Fruit fly (Drosophila melanogaster) whole organism, prepupa: ENCODE data around the gene CG13784.

ENCODE experiments used
- CG11294 ChIP-seq: fragments of 200-800 bp; sonication (Bioruptor generic); IDR thresholded peaks from 2 replicates; pipeline ENCODE4 v1.3.6; 2022; ENCODE audit warnings: missing biosample characterization, missing genetic modification characterization
- CG11762 ChIP-seq: fragments of 200-800 bp; sonication (Bioruptor generic); optimal IDR thresholded peaks from 3 replicates; lab custom pipeline; 2016; ENCODE audit warnings: missing biosample characterization, missing genetic modification characterization; ENCODE audit not compliant: insufficient read depth
- CG11902 ChIP-seq: fragments of 200-800 bp; sonication (Bioruptor generic); optimal IDR thresholded peaks from 3 replicates; lab custom pipeline; 2016; ENCODE audit warnings: missing biosample characterization, missing genetic modification characterization
- CG1621 ChIP-seq: fragments of 200-800 bp; sonication (Bioruptor generic); optimal IDR thresholded peaks from 3 replicates; lab custom pipeline; 2018; ENCODE audit warnings: missing biosample characterization, mild to moderate bottlenecking, missing genetic modification characterization
- CG16779 ChIP-seq: fragments of 200-800 bp; sonication (Bioruptor generic); optimal IDR thresholded peaks from 3 replicates; lab custom pipeline; 2017; ENCODE audit warnings: missing biosample characterization, mild to moderate bottlenecking, missing genetic modification characterization
- CG3032 ChIP-seq: fragments of 200-800 bp; optimal IDR thresholded peaks from 2 replicates; lab custom pipeline; 2019; ENCODE audit warnings: missing biosample characterization, mild to moderate bottlenecking, missing genetic modification characterization, moderate library complexity
- CG31627 ChIP-seq: fragments of 200-800 bp; sonication (Bioruptor generic); optimal IDR thresholded peaks from 3 replicates; lab custom pipeline; 2016; ENCODE audit warnings: missing biosample characterization, missing genetic modification characterization
- CG32006 ChIP-seq: fragments of 200-800 bp; sonication (Bioruptor generic); optimal IDR thresholded peaks from 3 replicates; lab custom pipeline; 2017; ENCODE audit warnings: missing biosample characterization, mild to moderate bottlenecking, missing genetic modification characterization
- CG3919 ChIP-seq: fragments of 200-800 bp; sonication (Bioruptor generic); optimal IDR thresholded peaks from 3 replicates; lab custom pipeline; 2016; ENCODE audit warnings: missing biosample characterization, missing genetic modification characterization
- CG6163 ChIP-seq: fragments of 200-800 bp; sonication (Bioruptor generic); IDR thresholded peaks from 3 replicates; pipeline ENCODE4 v1.3.6; 2022; ENCODE audit warnings: missing biosample characterization, missing genetic modification characterization
- CG6276 ChIP-seq: fragments of 200-800 bp; sonication (Bioruptor generic); optimal IDR thresholded peaks from 2 replicates; lab custom pipeline; 2017; ENCODE audit warnings: missing biosample characterization, mild to moderate bottlenecking, missing genetic modification characterization
- CG6792 ChIP-seq: fragments of 200-800 bp; sonication (Bioruptor generic); optimal IDR thresholded peaks from 3 replicates; lab custom pipeline; 2016; ENCODE audit warnings: missing biosample characterization, missing genetic modification characterization
- CG6808 ChIP-seq: fragments of 200-800 bp; sonication (Bioruptor generic); optimal IDR thresholded peaks from 3 replicates; lab custom pipeline; 2017; ENCODE audit warnings: missing biosample characterization, missing genetic modification characterization, mild to moderate bottlenecking, moderate library complexity, missing genetic modification reagents
- CG6854 ChIP-seq: fragments of 200-800 bp; sonication (Bioruptor generic); optimal IDR thresholded peaks from 2 replicates; lab custom pipeline; 2017; ENCODE audit warnings: missing biosample characterization, mild to moderate bottlenecking, missing genetic modification characterization
- CG8319 ChIP-seq: fragments of 200-800 bp; sonication (Bioruptor generic); optimal IDR thresholded peaks from 3 replicates; lab custom pipeline; 2016; ENCODE audit warnings: missing biosample characterization, missing genetic modification characterization
- CG8632 ChIP-seq: fragments of 200-800 bp; sonication (Bioruptor generic); optimal IDR thresholded peaks from 3 replicates; lab custom pipeline; 2016; ENCODE audit warnings: missing biosample characterization, missing genetic modification characterization
- CG9139 ChIP-seq: fragments of 200-800 bp; sonication (Bioruptor generic); optimal IDR thresholded peaks from 3 replicates; lab custom pipeline; 2017; ENCODE audit warnings: missing biosample characterization, mild to moderate bottlenecking, missing genetic modification characterization
- Eip75B ChIP-seq: fragments of 200-800 bp; sonication (Bioruptor generic); optimal IDR thresholded peaks from 3 replicates; lab custom pipeline; 2016; ENCODE audit warnings: missing biosample characterization, missing genetic modification characterization
- Eip78C ChIP-seq: fragments of 200-800 bp; sonication (Bioruptor generic); peaks from one replicate; lab custom pipeline; 2016; ENCODE audit warnings: missing biosample characterization, missing genetic modification characterization
- Eip93F ChIP-seq: fragments of 200-800 bp; sonication (Bioruptor generic); optimal IDR thresholded peaks from 2 replicates; lab custom pipeline; 2016; ENCODE audit warnings: missing biosample characterization, mild to moderate bottlenecking, missing genetic modification characterization
- Ets21C ChIP-seq: fragments of 200-800 bp; sonication (Bioruptor generic); optimal IDR thresholded peaks from 3 replicates; lab custom pipeline; 2016; ENCODE audit warnings: missing biosample characterization, missing genetic modification characterization
- Ets96B ChIP-seq: fragments of 200-800 bp; optimal IDR thresholded peaks from 2 replicates; lab custom pipeline; 2019; ENCODE audit warnings: missing biosample characterization, mild to moderate bottlenecking, missing genetic modification characterization, moderate library complexity
- Gug ChIP-seq: fragments of 200-800 bp; sonication (Bioruptor generic); IDR thresholded peaks from 2 replicates; pipeline ENCODE4 v1.3.6; 2022; ENCODE audit warnings: missing biosample characterization, missing genetic modification characterization
- Hr38 ChIP-seq: sonication (Bioruptor generic); optimal IDR thresholded peaks from 2 replicates; lab custom pipeline; 2016; ENCODE audit warnings: missing biosample characterization, missing genetic modification characterization
- Hr39 ChIP-seq: fragments of 200-800 bp; sonication (Bioruptor generic); optimal IDR thresholded peaks from 2 replicates; lab custom pipeline; 2016; ENCODE audit warnings: missing biosample characterization, missing genetic modification characterization
- OdsH ChIP-seq: fragments of 200-800 bp; sonication (Bioruptor generic); optimal IDR thresholded peaks from 3 replicates; lab custom pipeline; 2016; ENCODE audit warnings: missing biosample characterization, missing genetic modification characterization
- Sox102F ChIP-seq: fragments of 200-800 bp; sonication (Bioruptor generic); optimal IDR thresholded peaks from 2 replicates; lab custom pipeline; 2016; ENCODE audit warnings: missing biosample characterization, mild to moderate bottlenecking, missing genetic modification characterization
- Sox14 ChIP-seq: fragments of 200-800 bp; sonication (Bioruptor generic); optimal IDR thresholded peaks from 3 replicates; lab custom pipeline; 2016; ENCODE audit warnings: missing biosample characterization, missing genetic modification characterization
- Sox15 ChIP-seq: fragments of 200-800 bp; sonication (Bioruptor generic); optimal IDR thresholded peaks from 3 replicates; lab custom pipeline; 2016; ENCODE audit warnings: missing biosample characterization, missing genetic modification characterization
- achi ChIP-seq: fragments of 200-800 bp; sonication (Bioruptor generic); optimal IDR thresholded peaks from 3 replicates; lab custom pipeline; 2016; ENCODE audit warnings: missing biosample characterization, missing genetic modification characterization
- cyc ChIP-seq: fragments of 200-800 bp; sonication (Bioruptor generic); optimal IDR thresholded peaks from 3 replicates; lab custom pipeline; 2016; ENCODE audit warnings: missing biosample characterization, missing genetic modification characterization
- dsx ChIP-seq: fragments of 200-800 bp; optimal IDR thresholded peaks from 3 replicates; lab custom pipeline; 2019; ENCODE audit warnings: missing biosample characterization, mild to moderate bottlenecking, missing genetic modification characterization, moderate library complexity; ENCODE audit not compliant: poor library complexity, severe bottlenecking
- eg ChIP-seq: fragments of 200-800 bp; sonication (Bioruptor generic); IDR thresholded peaks from 3 replicates; pipeline ENCODE4 v1.3.6; 2022; ENCODE audit warnings: missing biosample characterization, missing genetic modification characterization
- fd59A ChIP-seq: fragments of 200-800 bp; sonication (Bioruptor generic); optimal IDR thresholded peaks from 2 replicates; lab custom pipeline; 2017; ENCODE audit warnings: missing biosample characterization, mild to moderate bottlenecking, missing genetic modification characterization, missing genetic modification reagents
- fkh ChIP-seq: fragments of 200-800 bp; sonication (Bioruptor generic); optimal IDR thresholded peaks from 3 replicates; lab custom pipeline; 2017; ENCODE audit warnings: missing biosample characterization, mild to moderate bottlenecking, missing genetic modification characterization, moderate library complexity
- lz ChIP-seq: fragments of 200-800 bp; sonication (Bioruptor generic); optimal IDR thresholded peaks from 3 replicates; lab custom pipeline; 2016; ENCODE audit warnings: missing biosample characterization, missing genetic modification characterization
- net ChIP-seq: fragments of 200-800 bp; sonication (Bioruptor generic); optimal IDR thresholded peaks from 3 replicates; lab custom pipeline; 2016; ENCODE audit warnings: missing biosample characterization, missing genetic modification characterization
- pdm3 ChIP-seq: fragments of 200-800 bp; sonication (Bioruptor generic); optimal IDR thresholded peaks from 3 replicates; lab custom pipeline; 2016; ENCODE audit warnings: missing biosample characterization, missing genetic modification characterization
- spab ChIP-seq: fragments of 200-800 bp; sonication (Bioruptor generic); optimal IDR thresholded peaks from 2 replicates; lab custom pipeline; 2017; ENCODE audit warnings: missing biosample characterization, mild to moderate bottlenecking, missing genetic modification characterization, missing genetic modification reagents
- ss ChIP-seq, 2 experiments: fragments of 200-800 bp; sonication (Bioruptor generic); optimal IDR thresholded peaks; 2 replicates in 1 of 2; 3 replicates in 1 of 2; lab custom pipeline; 2017 to 2018; ENCODE audit warnings: mild to moderate bottlenecking in 2 of 2, missing biosample characterization in 2 of 2, missing genetic modification characterization in 2 of 2, moderate library complexity in 1 of 2
- svp ChIP-seq: fragments of 200-800 bp; sonication (Bioruptor generic); peaks from one replicate; lab custom pipeline; 2016; ENCODE audit warnings: missing biosample characterization, missing genetic modification characterization
- topi ChIP-seq: fragments of 200-800 bp; sonication (Bioruptor generic); optimal IDR thresholded peaks from 3 replicates; lab custom pipeline; 2016; ENCODE audit warnings: missing biosample characterization, missing genetic modification characterization
- vri ChIP-seq: fragments of 200-800 bp; sonication (Bioruptor generic); optimal IDR thresholded peaks from 3 replicates; lab custom pipeline; 2016; ENCODE audit warnings: missing biosample characterization, mild to moderate bottlenecking, missing genetic modification characterization

Gene CG13784

dm6 chr2L:7226587-7226986, 6.8 kb upstream of the CG13784 start:
- TF ChIP-seq Eip93F (GFP tag; lab: Kevin White, UChicago) (no peak), CG6808 (GFP tag; lab: Kevin White, UChicago) (peak; percentile 87), CG3032 (tag; lab: Kevin White, UChicago) (no peak), Eip78C (GFP tag; lab: Kevin White, UChicago) (no peak)

dm6 chr2L:7222829-7223272, 3.0 kb upstream of the CG13784 start, which contains the start of gene mEFG1:
mEFG1 (minus strand) TSS chr2L:7223081.
- TF ChIP-seq net (no peak), CG6276 (GFP tag; lab: Kevin White, UChicago) (no peak), topi (GFP tag; lab: Kevin White, UChicago) (no peak), Ets21C (GFP tag; lab: Kevin White, UChicago) (no peak), Sox15 (no peak), Sox14 (GFP tag; lab: Kevin White, UChicago) (no peak), CG11294 (GFP tag; lab: Robert Waterston, UW) (no peak), Gug (GFP tag; lab: Robert Waterston, UW) (no peak), fd59A (GFP tag; lab: Kevin White, UChicago) (no peak), spab (GFP tag; lab: Kevin White, UChicago) (no peak)

DNA sequence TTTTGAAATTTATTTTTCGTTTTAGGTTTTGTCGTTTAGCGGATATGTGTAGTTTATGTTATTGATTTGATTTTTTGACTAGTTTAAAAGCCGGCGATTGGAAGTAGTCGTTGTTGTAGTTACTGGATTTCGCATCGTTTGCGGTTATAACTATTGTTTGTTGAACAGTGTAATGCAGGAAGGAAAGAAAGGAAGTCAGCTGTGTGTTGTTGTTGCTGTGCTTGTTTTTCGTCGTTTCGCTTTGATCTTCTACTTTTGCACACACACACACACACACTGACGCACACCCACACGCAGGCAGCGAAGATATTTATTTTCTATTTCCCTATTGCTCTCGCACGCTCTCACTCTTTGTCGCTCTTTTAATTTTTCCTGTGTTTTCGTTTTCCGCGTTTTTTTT, 661 bp downstream of the CG13784 start:
- TF ChIP-seq Ets96B (tag; lab: Kevin White, UChicago) (no peak), ss (GFP tag; optimal IDR thresholded peaks at IDR 0.05; lab: Kevin White, UChicago) (no peak), CG6163 (0 out of 3 replicates have a peak, but pooled peaks have one; percentile 34), fd59A (GFP tag; lab: Kevin White, UChicago) (no peak), Hr39 (GFP tag; lab: Kevin White, UChicago) (no peak), achi (GFP tag; lab: Kevin White, UChicago) (no peak), Eip78C (GFP tag; lab: Kevin White, UChicago) (peak; percentile 29), CG32006 (peak; percentile 6), eg (GFP tag; lab: Robert Waterston, UW) (0 out of 3 replicates have a peak, but pooled peaks have one; percentile 11)
- TF ChIP-seq, all 60 proteins: peak for 4

- TF ChIP-seq lz (GFP tag; lab: Kevin White, UChicago), result no peak
- TF ChIP-seq vri (GFP tag; lab: Kevin White, UChicago), result peak; percentile 71
- TF ChIP-seq CG9139, result no peak
- peak; percentile 10 for TF ChIP-seq Eip78C (GFP tag; lab: Kevin White, UChicago)
- no peak for TF ChIP-seq CG11902 (GFP tag; lab: Kevin White, UChicago)
- TF ChIP-seq CG6163, result 0 out of 3 replicates have a peak, but pooled peaks have one; percentile 22
- peak; percentile 8 for TF ChIP-seq Eip93F (GFP tag; lab: Kevin White, UChicago)
- TF ChIP-seq CG31627 (GFP tag; lab: Kevin White, UChicago), result no peak
- TF ChIP-seq CG16779, result no peak
- TF ChIP-seq svp, result no peak
- TF ChIP-seq CG32006, result no peak
- no peak for TF ChIP-seq OdsH
- no peak for TF ChIP-seq CG6276 (GFP tag; lab: Kevin White, UChicago)
- no peak for TF ChIP-seq eg (GFP tag; lab: Robert Waterston, UW)
- TF ChIP-seq fd59A (GFP tag; lab: Kevin White, UChicago), result no peak
- no peak for TF ChIP-seq CG8632 (GFP tag; lab: Kevin White, UChicago)
- no peak for TF ChIP-seq CG6792 (GFP tag; lab: Kevin White, UChicago)
- no peak for TF ChIP-seq CG11762
- TF ChIP-seq CG3032 (tag; lab: Kevin White, UChicago), result no peak
- TF ChIP-seq ss (GFP tag; optimal IDR thresholded peaks at IDR 0.05; lab: Kevin White, UChicago), result no peak
- no peak for TF ChIP-seq Hr38 (GFP tag; lab: Kevin White, UChicago)
- no peak for TF ChIP-seq CG1621 (tag; lab: Kevin White, UChicago)
- no peak for TF ChIP-seq Hr39 (GFP tag; lab: Kevin White, UChicago)
- TF ChIP-seq topi (GFP tag; lab: Kevin White, UChicago), result no peak
- no peak for TF ChIP-seq Eip75B (GFP tag; lab: Kevin White, UChicago)
- no peak for TF ChIP-seq Sox102F
- TF ChIP-seq CG8319 (GFP tag; lab: Kevin White, UChicago), result no peak
- no peak for TF ChIP-seq net
- no peak for TF ChIP-seq CG3919 (GFP tag; lab: Kevin White, UChicago)
- no peak for TF ChIP-seq CG6854 (GFP tag; lab: Kevin White, UChicago)
- no peak for TF ChIP-seq pdm3
- peak; percentile 42 for TF ChIP-seq fkh (GFP tag; lab: Kevin White, UChicago)
- no peak for TF ChIP-seq cyc (GFP tag; lab: Kevin White, UChicago)
- no peak for TF ChIP-seq CG6808 (GFP tag; lab: Kevin White, UChicago)
- TF ChIP-seq Ets21C (GFP tag; lab: Kevin White, UChicago), result no peak
- no peak for TF ChIP-seq dsx (GFP tag; lab: Kevin White, UChicago)
Observed at dm6 chr2L:7217931-7218330, 1.9 kb downstream of the CG13784 start.
